Fruit fly (Drosophila melanogaster) whole organism, prepupa: ENCODE measurements around the gene RpL15.

Source experiments
- CG11762 ChIP-seq: fragments of 200-800 bp; sonication (Bioruptor generic); optimal IDR thresholded peaks from 3 replicates; lab custom pipeline; 2016; ENCODE audit warnings: missing biosample characterization, missing genetic modification characterization; ENCODE audit not compliant: insufficient read depth
- CG6276 ChIP-seq: fragments of 200-800 bp; sonication (Bioruptor generic); optimal IDR thresholded peaks from 2 replicates; lab custom pipeline; 2017; ENCODE audit warnings: missing biosample characterization, mild to moderate bottlenecking, missing genetic modification characterization
- Hr4 ChIP-seq: fragments of 200-800 bp; sonication (Bioruptor generic); optimal IDR thresholded peaks from 3 replicates; lab custom pipeline; 2016; ENCODE audit warnings: missing biosample characterization, missing genetic modification characterization
- Lpt ChIP-seq: fragments of 200-800 bp; sonication (Bioruptor generic); optimal IDR thresholded peaks from 3 replicates; lab custom pipeline; 2016; ENCODE audit warnings: missing biosample characterization, missing genetic modification characterization
- OdsH ChIP-seq: fragments of 200-800 bp; sonication (Bioruptor generic); optimal IDR thresholded peaks from 3 replicates; lab custom pipeline; 2016; ENCODE audit warnings: missing biosample characterization, missing genetic modification characterization
- Sox102F ChIP-seq: fragments of 200-800 bp; sonication (Bioruptor generic); optimal IDR thresholded peaks from 2 replicates; lab custom pipeline; 2016; ENCODE audit warnings: missing biosample characterization, mild to moderate bottlenecking, missing genetic modification characterization
- ss ChIP-seq, 2 experiments: fragments of 200-800 bp; sonication (Bioruptor generic); optimal IDR thresholded peaks; 2 replicates in 1 of 2; 3 replicates in 1 of 2; lab custom pipeline; 2017 to 2018; ENCODE audit warnings: mild to moderate bottlenecking in 2 of 2, missing biosample characterization in 2 of 2, missing genetic modification characterization in 2 of 2, moderate library complexity in 1 of 2

DNA sequence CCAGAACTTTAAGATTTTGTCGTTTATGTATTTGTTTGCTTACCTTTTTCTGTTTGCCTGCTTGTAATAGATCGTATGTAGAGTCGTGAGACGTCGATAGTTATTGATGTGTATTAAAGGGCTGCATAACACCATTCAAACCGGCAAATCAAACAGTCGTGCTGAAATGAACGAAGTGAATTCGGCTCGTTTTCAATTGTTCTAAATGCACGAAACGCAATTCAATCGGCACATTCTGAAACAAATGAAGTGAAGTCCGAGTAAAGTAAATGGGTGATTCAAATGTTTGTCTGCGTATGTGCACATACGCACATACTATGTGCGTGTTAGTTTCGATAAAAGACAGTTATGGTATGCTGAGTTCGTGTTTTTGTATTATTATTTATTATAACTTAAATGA, 5.1 kb upstream of the RpL15 start:
- TF ChIP-seq Lpt (GFP tag; lab: Kevin White, UChicago) (no peak), ss (GFP tag; optimal IDR thresholded peaks at IDR 0.05; lab: Kevin White, UChicago) (no peak), CG6276 (GFP tag; lab: Kevin White, UChicago) (no peak), OdsH (GFP tag; lab: Kevin White, UChicago) (no peak), Sox102F (no peak), CG11762 (GFP tag; lab: Kevin White, UChicago) (no peak), Hr4 (GFP tag; lab: Kevin White, UChicago) (no peak)
